Fruit fly (Drosophila melanogaster) whole organism, prepupa: Measurements from ENCODE around the gene CG1492.

Experiments
- CG4318 ChIP-seq: fragments of 200-800 bp; sonication (Bioruptor generic); optimal IDR thresholded peaks from 3 replicates; lab custom pipeline; 2017; ENCODE audit warnings: missing biosample characterization, mild to moderate bottlenecking, missing genetic modification characterization
- CG6276 ChIP-seq: fragments of 200-800 bp; sonication (Bioruptor generic); optimal IDR thresholded peaks from 2 replicates; lab custom pipeline; 2017; ENCODE audit warnings: missing biosample characterization, mild to moderate bottlenecking, missing genetic modification characterization
- CG7368 ChIP-seq: fragments of 200-800 bp; sonication (Bioruptor generic); optimal IDR thresholded peaks from 3 replicates; lab custom pipeline; 2016; ENCODE audit warnings: missing biosample characterization, missing genetic modification characterization
- Ets96B ChIP-seq: fragments of 200-800 bp; optimal IDR thresholded peaks from 2 replicates; lab custom pipeline; 2019; ENCODE audit warnings: missing biosample characterization, mild to moderate bottlenecking, missing genetic modification characterization, moderate library complexity
- Gug ChIP-seq: fragments of 200-800 bp; sonication (Bioruptor generic); IDR thresholded peaks from 2 replicates; pipeline ENCODE4 v1.3.6; 2022; ENCODE audit warnings: missing biosample characterization, missing genetic modification characterization
- Hr4 ChIP-seq: fragments of 200-800 bp; sonication (Bioruptor generic); optimal IDR thresholded peaks from 3 replicates; lab custom pipeline; 2016; ENCODE audit warnings: missing biosample characterization, missing genetic modification characterization
- Lpt ChIP-seq: fragments of 200-800 bp; sonication (Bioruptor generic); optimal IDR thresholded peaks from 3 replicates; lab custom pipeline; 2016; ENCODE audit warnings: missing biosample characterization, missing genetic modification characterization
- dac ChIP-seq: fragments of 200-800 bp; sonication (Bioruptor generic); optimal IDR thresholded peaks from 2 replicates; lab custom pipeline; 2017; ENCODE audit warnings: missing biosample characterization, mild to moderate bottlenecking, missing genetic modification characterization
- net ChIP-seq: fragments of 200-800 bp; sonication (Bioruptor generic); optimal IDR thresholded peaks from 3 replicates; lab custom pipeline; 2016; ENCODE audit warnings: missing biosample characterization, missing genetic modification characterization
- spab ChIP-seq: fragments of 200-800 bp; sonication (Bioruptor generic); optimal IDR thresholded peaks from 2 replicates; lab custom pipeline; 2017; ENCODE audit warnings: missing biosample characterization, mild to moderate bottlenecking, missing genetic modification characterization, missing genetic modification reagents

DNA sequence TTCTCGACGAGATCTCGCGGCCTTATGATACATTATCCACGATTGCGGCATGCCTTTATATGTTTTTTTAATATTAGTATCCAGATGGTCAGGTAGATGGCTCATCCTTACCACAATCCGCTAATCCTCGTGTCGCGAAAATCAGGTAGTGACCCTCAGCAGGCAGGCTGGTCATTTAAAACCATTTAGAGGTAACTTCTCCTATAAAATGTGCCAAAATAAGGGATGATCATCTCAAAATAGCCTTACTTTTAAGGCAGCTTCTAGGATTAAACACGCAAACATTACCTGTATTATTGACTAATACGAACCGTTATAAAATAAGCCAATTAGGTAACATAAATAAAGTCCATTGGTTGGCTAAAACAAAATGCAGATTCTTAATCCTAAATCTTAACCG lies 23.1 kb downstream of the CG1492 start, which contains the start of gene tsg:
- TF ChIP-seq CG4318 (GFP tag; lab: Kevin White, UChicago) (no peak), net (GFP tag; lab: Kevin White, UChicago) (no peak), CG6276 (no peak), CG7368 (no peak), Ets96B (tag; lab: Kevin White, UChicago) (no peak), Gug (no peak), dac (GFP tag; lab: Kevin White, UChicago) (no peak), Lpt (GFP tag; lab: Kevin White, UChicago) (no peak), Hr4 (GFP tag; lab: Kevin White, UChicago) (no peak), spab (GFP tag; lab: Kevin White, UChicago) (no peak)
